Fruit fly (Drosophila melanogaster) whole organism, prepupa: Measurements from ENCODE around the gene Ulp1.

Experiments used
- Blimp-1 ChIP-seq: fragments of 200-800 bp; sonication (Bioruptor generic); optimal IDR thresholded peaks from 3 replicates; lab custom pipeline; 2017; ENCODE audit warnings: missing biosample characterization, missing genetic modification characterization, mild to moderate bottlenecking, moderate library complexity, missing genetic modification reagents
- CG10669 ChIP-seq: fragments of 200-800 bp; sonication (Bioruptor generic); optimal IDR thresholded peaks from 3 replicates; lab custom pipeline; 2018; ENCODE audit warnings: missing biosample characterization, mild to moderate bottlenecking, missing genetic modification characterization, moderate library complexity
- CG11294 ChIP-seq: fragments of 200-800 bp; sonication (Bioruptor generic); IDR thresholded peaks from 2 replicates; pipeline ENCODE4 v1.3.6; 2022; ENCODE audit warnings: missing biosample characterization, missing genetic modification characterization
- CG11762 ChIP-seq: fragments of 200-800 bp; sonication (Bioruptor generic); optimal IDR thresholded peaks from 3 replicates; lab custom pipeline; 2016; ENCODE audit warnings: missing biosample characterization, missing genetic modification characterization; ENCODE audit not compliant: insufficient read depth
- CG11902 ChIP-seq: fragments of 200-800 bp; sonication (Bioruptor generic); optimal IDR thresholded peaks from 3 replicates; lab custom pipeline; 2016; ENCODE audit warnings: missing biosample characterization, missing genetic modification characterization
- CG1621 ChIP-seq: fragments of 200-800 bp; sonication (Bioruptor generic); optimal IDR thresholded peaks from 3 replicates; lab custom pipeline; 2018; ENCODE audit warnings: missing biosample characterization, mild to moderate bottlenecking, missing genetic modification characterization
- CG16779 ChIP-seq: fragments of 200-800 bp; sonication (Bioruptor generic); optimal IDR thresholded peaks from 3 replicates; lab custom pipeline; 2017; ENCODE audit warnings: missing biosample characterization, mild to moderate bottlenecking, missing genetic modification characterization
- CG3032 ChIP-seq: fragments of 200-800 bp; optimal IDR thresholded peaks from 2 replicates; lab custom pipeline; 2019; ENCODE audit warnings: missing biosample characterization, mild to moderate bottlenecking, missing genetic modification characterization, moderate library complexity
- CG31627 ChIP-seq: fragments of 200-800 bp; sonication (Bioruptor generic); optimal IDR thresholded peaks from 3 replicates; lab custom pipeline; 2016; ENCODE audit warnings: missing biosample characterization, missing genetic modification characterization
- CG32006 ChIP-seq: fragments of 200-800 bp; sonication (Bioruptor generic); optimal IDR thresholded peaks from 3 replicates; lab custom pipeline; 2017; ENCODE audit warnings: missing biosample characterization, mild to moderate bottlenecking, missing genetic modification characterization
- CG34406 ChIP-seq: fragments of 200-800 bp; sonication (Bioruptor generic); optimal IDR thresholded peaks from 3 replicates; lab custom pipeline; 2016; ENCODE audit warnings: missing biosample characterization, missing genetic modification characterization
- CG3919 ChIP-seq: fragments of 200-800 bp; sonication (Bioruptor generic); optimal IDR thresholded peaks from 3 replicates; lab custom pipeline; 2016; ENCODE audit warnings: missing biosample characterization, missing genetic modification characterization
- CG4318 ChIP-seq: fragments of 200-800 bp; sonication (Bioruptor generic); optimal IDR thresholded peaks from 3 replicates; lab custom pipeline; 2017; ENCODE audit warnings: missing biosample characterization, mild to moderate bottlenecking, missing genetic modification characterization
- CG6163 ChIP-seq: fragments of 200-800 bp; sonication (Bioruptor generic); IDR thresholded peaks from 3 replicates; pipeline ENCODE4 v1.3.6; 2022; ENCODE audit warnings: missing biosample characterization, missing genetic modification characterization
- CG6276 ChIP-seq: fragments of 200-800 bp; sonication (Bioruptor generic); optimal IDR thresholded peaks from 2 replicates; lab custom pipeline; 2017; ENCODE audit warnings: missing biosample characterization, mild to moderate bottlenecking, missing genetic modification characterization
- CG6792 ChIP-seq: fragments of 200-800 bp; sonication (Bioruptor generic); optimal IDR thresholded peaks from 3 replicates; lab custom pipeline; 2016; ENCODE audit warnings: missing biosample characterization, missing genetic modification characterization
- CG6808 ChIP-seq: fragments of 200-800 bp; sonication (Bioruptor generic); optimal IDR thresholded peaks from 3 replicates; lab custom pipeline; 2017; ENCODE audit warnings: missing biosample characterization, missing genetic modification characterization, mild to moderate bottlenecking, moderate library complexity, missing genetic modification reagents
- CG6854 ChIP-seq: fragments of 200-800 bp; sonication (Bioruptor generic); optimal IDR thresholded peaks from 2 replicates; lab custom pipeline; 2017; ENCODE audit warnings: missing biosample characterization, mild to moderate bottlenecking, missing genetic modification characterization
- CG7368 ChIP-seq: fragments of 200-800 bp; sonication (Bioruptor generic); optimal IDR thresholded peaks from 3 replicates; lab custom pipeline; 2016; ENCODE audit warnings: missing biosample characterization, missing genetic modification characterization
- CG8119 ChIP-seq: fragments of 200-800 bp; sonication (Bioruptor generic); IDR thresholded peaks from 3 replicates; pipeline ENCODE4 v1.3.6; 2022; ENCODE audit warnings: missing biosample characterization, missing genetic modification characterization
- CG9139 ChIP-seq: fragments of 200-800 bp; sonication (Bioruptor generic); optimal IDR thresholded peaks from 3 replicates; lab custom pipeline; 2017; ENCODE audit warnings: missing biosample characterization, mild to moderate bottlenecking, missing genetic modification characterization
- Eip75B ChIP-seq: fragments of 200-800 bp; sonication (Bioruptor generic); optimal IDR thresholded peaks from 3 replicates; lab custom pipeline; 2016; ENCODE audit warnings: missing biosample characterization, missing genetic modification characterization
- Eip78C ChIP-seq: fragments of 200-800 bp; sonication (Bioruptor generic); peaks from one replicate; lab custom pipeline; 2016; ENCODE audit warnings: missing biosample characterization, missing genetic modification characterization
- Ets21C ChIP-seq: fragments of 200-800 bp; sonication (Bioruptor generic); optimal IDR thresholded peaks from 3 replicates; lab custom pipeline; 2016; ENCODE audit warnings: missing biosample characterization, missing genetic modification characterization
- Gug ChIP-seq: fragments of 200-800 bp; sonication (Bioruptor generic); IDR thresholded peaks from 2 replicates; pipeline ENCODE4 v1.3.6; 2022; ENCODE audit warnings: missing biosample characterization, missing genetic modification characterization
- Hr38 ChIP-seq: sonication (Bioruptor generic); optimal IDR thresholded peaks from 2 replicates; lab custom pipeline; 2016; ENCODE audit warnings: missing biosample characterization, missing genetic modification characterization
- Hr4 ChIP-seq: fragments of 200-800 bp; sonication (Bioruptor generic); optimal IDR thresholded peaks from 3 replicates; lab custom pipeline; 2016; ENCODE audit warnings: missing biosample characterization, missing genetic modification characterization
- OdsH ChIP-seq: fragments of 200-800 bp; sonication (Bioruptor generic); optimal IDR thresholded peaks from 3 replicates; lab custom pipeline; 2016; ENCODE audit warnings: missing biosample characterization, missing genetic modification characterization
- Smox ChIP-seq: fragments of 200-800 bp; sonication (Bioruptor generic); optimal IDR thresholded peaks from 3 replicates; lab custom pipeline; 2016; ENCODE audit warnings: missing biosample characterization, missing genetic modification characterization
- Sox14 ChIP-seq: fragments of 200-800 bp; sonication (Bioruptor generic); optimal IDR thresholded peaks from 3 replicates; lab custom pipeline; 2016; ENCODE audit warnings: missing biosample characterization, missing genetic modification characterization
- Sox15 ChIP-seq: fragments of 200-800 bp; sonication (Bioruptor generic); optimal IDR thresholded peaks from 3 replicates; lab custom pipeline; 2016; ENCODE audit warnings: missing biosample characterization, missing genetic modification characterization
- achi ChIP-seq: fragments of 200-800 bp; sonication (Bioruptor generic); optimal IDR thresholded peaks from 3 replicates; lab custom pipeline; 2016; ENCODE audit warnings: missing biosample characterization, missing genetic modification characterization
- cyc ChIP-seq: fragments of 200-800 bp; sonication (Bioruptor generic); optimal IDR thresholded peaks from 3 replicates; lab custom pipeline; 2016; ENCODE audit warnings: missing biosample characterization, missing genetic modification characterization
- dac ChIP-seq: fragments of 200-800 bp; sonication (Bioruptor generic); optimal IDR thresholded peaks from 2 replicates; lab custom pipeline; 2017; ENCODE audit warnings: missing biosample characterization, mild to moderate bottlenecking, missing genetic modification characterization
- dsx ChIP-seq: fragments of 200-800 bp; optimal IDR thresholded peaks from 3 replicates; lab custom pipeline; 2019; ENCODE audit warnings: missing biosample characterization, mild to moderate bottlenecking, missing genetic modification characterization, moderate library complexity; ENCODE audit not compliant: poor library complexity, severe bottlenecking
- eg ChIP-seq: fragments of 200-800 bp; sonication (Bioruptor generic); IDR thresholded peaks from 3 replicates; pipeline ENCODE4 v1.3.6; 2022; ENCODE audit warnings: missing biosample characterization, missing genetic modification characterization
- fd59A ChIP-seq: fragments of 200-800 bp; sonication (Bioruptor generic); optimal IDR thresholded peaks from 2 replicates; lab custom pipeline; 2017; ENCODE audit warnings: missing biosample characterization, mild to moderate bottlenecking, missing genetic modification characterization, missing genetic modification reagents
- fd85E ChIP-seq: fragments of 200-800 bp; sonication (Bioruptor generic); optimal IDR thresholded peaks from 3 replicates; lab custom pipeline; 2016; ENCODE audit warnings: missing biosample characterization, missing genetic modification characterization
- fkh ChIP-seq: fragments of 200-800 bp; sonication (Bioruptor generic); optimal IDR thresholded peaks from 3 replicates; lab custom pipeline; 2017; ENCODE audit warnings: missing biosample characterization, mild to moderate bottlenecking, missing genetic modification characterization, moderate library complexity
- lz ChIP-seq: fragments of 200-800 bp; sonication (Bioruptor generic); optimal IDR thresholded peaks from 3 replicates; lab custom pipeline; 2016; ENCODE audit warnings: missing biosample characterization, missing genetic modification characterization
- net ChIP-seq: fragments of 200-800 bp; sonication (Bioruptor generic); optimal IDR thresholded peaks from 3 replicates; lab custom pipeline; 2016; ENCODE audit warnings: missing biosample characterization, missing genetic modification characterization
- salr ChIP-seq, 2 experiments: fragments of 200-800 bp; sonication (Bioruptor generic); optimal IDR thresholded peaks; 3 replicates each; lab custom pipeline; 2016 to 2018; ENCODE audit warnings: missing biosample characterization in 2 of 2, missing genetic modification characterization in 2 of 2, mild to moderate bottlenecking in 1 of 2
- spab ChIP-seq: fragments of 200-800 bp; sonication (Bioruptor generic); optimal IDR thresholded peaks from 2 replicates; lab custom pipeline; 2017; ENCODE audit warnings: missing biosample characterization, mild to moderate bottlenecking, missing genetic modification characterization, missing genetic modification reagents
- ss ChIP-seq, 2 experiments: fragments of 200-800 bp; sonication (Bioruptor generic); optimal IDR thresholded peaks; 2 replicates in 1 of 2; 3 replicates in 1 of 2; lab custom pipeline; 2017 to 2018; ENCODE audit warnings: mild to moderate bottlenecking in 2 of 2, missing biosample characterization in 2 of 2, missing genetic modification characterization in 2 of 2, moderate library complexity in 1 of 2
- topi ChIP-seq: fragments of 200-800 bp; sonication (Bioruptor generic); optimal IDR thresholded peaks from 3 replicates; lab custom pipeline; 2016; ENCODE audit warnings: missing biosample characterization, missing genetic modification characterization
- vri ChIP-seq: fragments of 200-800 bp; sonication (Bioruptor generic); optimal IDR thresholded peaks from 3 replicates; lab custom pipeline; 2016; ENCODE audit warnings: missing biosample characterization, mild to moderate bottlenecking, missing genetic modification characterization

Gene Ulp1

dm6 chrX:19191597-19191996, 16.4 kb downstream of the Ulp1 start:
- no peak for TF ChIP-seq Eip75B (GFP tag; lab: Kevin White, UChicago)
- TF ChIP-seq eg (GFP tag; lab: Robert Waterston, UW) = no peak
- no peak for TF ChIP-seq net (GFP tag; lab: Kevin White, UChicago)
- TF ChIP-seq lz (GFP tag; lab: Kevin White, UChicago) = no peak
- TF ChIP-seq spab = no peak
- no peak for TF ChIP-seq CG3919 (GFP tag; lab: Kevin White, UChicago)
- no peak for TF ChIP-seq ss (GFP tag; optimal IDR thresholded peaks at IDR 0.05; lab: Kevin White, UChicago)
- TF ChIP-seq CG6808 (GFP tag; lab: Kevin White, UChicago) = no peak
- TF ChIP-seq dsx (GFP tag; lab: Kevin White, UChicago) = no peak
- TF ChIP-seq CG34406 (GFP tag; lab: Kevin White, UChicago) = no peak
- no peak for TF ChIP-seq CG6163
- TF ChIP-seq Hr4 = no peak
- TF ChIP-seq CG11902 = no peak
- TF ChIP-seq salr (GFP tag; optimal IDR thresholded peaks at IDR 0.05; lab: Kevin White, UChicago) = no peak
- TF ChIP-seq CG4318 = no peak
- no peak for TF ChIP-seq fkh (GFP tag; lab: Kevin White, UChicago)

dm6 chrX:19191050-19191449, 16.9 kb downstream of the Ulp1 start:
- no peak for TF ChIP-seq fkh (GFP tag; lab: Kevin White, UChicago)
- no peak for TF ChIP-seq CG11294 (GFP tag; lab: Robert Waterston, UW)
- no peak for TF ChIP-seq dac (GFP tag; lab: Kevin White, UChicago)
- no peak for TF ChIP-seq Hr4
- no peak for TF ChIP-seq CG11762 (GFP tag; lab: Kevin White, UChicago)
- TF ChIP-seq CG31627 (GFP tag; lab: Kevin White, UChicago) = no peak
- no peak for TF ChIP-seq CG6854
- no peak for TF ChIP-seq topi (GFP tag; lab: Kevin White, UChicago)
- no peak for TF ChIP-seq Ets21C (GFP tag; lab: Kevin White, UChicago)
- TF ChIP-seq Smox = no peak
- no peak for TF ChIP-seq Blimp-1
- no peak for TF ChIP-seq CG6163
- TF ChIP-seq CG10669 (GFP tag; lab: Kevin White, UChicago) = no peak
- no peak for TF ChIP-seq fd85E (GFP tag; lab: Kevin White, UChicago)
- no peak for TF ChIP-seq CG3032 (tag; lab: Kevin White, UChicago)
- TF ChIP-seq Sox14 = no peak
- no peak for TF ChIP-seq CG1621
- no peak for TF ChIP-seq Hr38 (GFP tag; lab: Kevin White, UChicago)
- TF ChIP-seq Gug (GFP tag; lab: Robert Waterston, UW) = no peak
- TF ChIP-seq, all 60 proteins: peak for 0

dm6 chrX:19189903-19190302, 18.1 kb downstream of the Ulp1 start, which contains the start of gene HP1D3csd:
Gene HP1D3csd (plus strand): TSS chrX:19190214.
- no peak for TF ChIP-seq CG10669 (GFP tag; lab: Kevin White, UChicago)
- TF ChIP-seq Eip78C (GFP tag; lab: Kevin White, UChicago) = peak; percentile 74
- TF ChIP-seq fkh (GFP tag; lab: Kevin White, UChicago) = no peak
- TF ChIP-seq fd85E (GFP tag; lab: Kevin White, UChicago) = no peak
- no peak for TF ChIP-seq Ets21C (GFP tag; lab: Kevin White, UChicago)
- no peak for TF ChIP-seq CG11762 (GFP tag; lab: Kevin White, UChicago)
- TF ChIP-seq net (GFP tag; lab: Kevin White, UChicago) = no peak
- TF ChIP-seq CG6276 = no peak
- TF ChIP-seq spab = no peak
- TF ChIP-seq dsx (GFP tag; lab: Kevin White, UChicago) = no peak
- TF ChIP-seq Sox15 (GFP tag; lab: Kevin White, UChicago) = no peak
- TF ChIP-seq vri (GFP tag; lab: Kevin White, UChicago) = no peak
- no peak for TF ChIP-seq CG8119 (GFP tag; lab: Robert Waterston, UW)
- TF ChIP-seq CG6792 (GFP tag; lab: Kevin White, UChicago) = no peak
- no peak for TF ChIP-seq cyc (GFP tag; lab: Kevin White, UChicago)
- TF ChIP-seq CG11294 (GFP tag; lab: Robert Waterston, UW) = no peak
- TF ChIP-seq CG6163 = peak; percentile 63; the same call in 2 of the 3 replicates
- no peak for TF ChIP-seq Blimp-1
- TF ChIP-seq OdsH (GFP tag; lab: Kevin White, UChicago) = no peak
- no peak for TF ChIP-seq Eip75B (GFP tag; lab: Kevin White, UChicago)
- TF ChIP-seq ss (GFP tag; optimal IDR thresholded peaks at IDR 0.05; lab: Kevin White, UChicago) = peak in 1 of 2 experiments; percentile 10
- no peak for TF ChIP-seq CG16779
- no peak for TF ChIP-seq achi (GFP tag; lab: Kevin White, UChicago)
- peak; percentile 10 for TF ChIP-seq CG3032 (tag; lab: Kevin White, UChicago)
- no peak for TF ChIP-seq dac (GFP tag; lab: Kevin White, UChicago)
- no peak for TF ChIP-seq CG4318
- TF ChIP-seq CG1621 = no peak
- no peak for TF ChIP-seq CG7368 (GFP tag; lab: Kevin White, UChicago)
- no peak for TF ChIP-seq CG31627 (GFP tag; lab: Kevin White, UChicago)
- peak; percentile 48; the same call in 2 of the 3 replicates for TF ChIP-seq eg (GFP tag; lab: Robert Waterston, UW)
- no peak for TF ChIP-seq fd59A (GFP tag; lab: Kevin White, UChicago)
- no peak for TF ChIP-seq CG9139 (GFP tag; lab: Kevin White, UChicago)
- TF ChIP-seq CG32006 = no peak
